Worm (Caenorhabditis elegans) whole organism, L2 larva: Measurements from ENCODE around the gene T12B3.3.
"Not testable (repeated sequence)": the region's sequence is repeated elsewhere in the genome, so short reads cannot be mapped to it uniquely, and the experiment has no call there.

Experiments used
- F13H6.1 ChIP-seq: sonication (generic microtip); optimal IDR thresholded peaks from 2 replicates; lab custom pipeline; 2016; ENCODE audit warnings: missing genetic modification characterization, missing compliant biosample characterization
- ZK546.5 ChIP-seq: sonication (generic microtip); optimal IDR thresholded peaks from 2 replicates; lab custom pipeline; 2017; ENCODE audit warnings: missing biosample characterization, missing genetic modification characterization
- alr-1 ChIP-seq: fragments of 150-350 bp; optimal IDR thresholded peaks from 2 replicates; lab custom pipeline; 2014; ENCODE audit warnings: missing biosample characterization, missing genetic modification characterization
- aly-2 ChIP-seq: fragments of 150-350 bp; optimal IDR thresholded peaks from 2 replicates; lab custom pipeline; 2014; ENCODE audit warnings: missing biosample characterization, missing genetic modification characterization
- ama-1 ChIP-seq: fragments of 150-350 bp; optimal IDR thresholded peaks from 2 replicates; lab custom pipeline; 2018; ENCODE audit warnings: inconsistent platforms
- blmp-1 ChIP-seq: sonication (generic microtip); optimal IDR thresholded peaks from 2 replicates; lab custom pipeline; 2017; ENCODE audit warnings: missing genetic modification characterization, mild to moderate bottlenecking, missing compliant biosample characterization, antibody characterized with exemption, moderate library complexity; ENCODE audit not compliant: insufficient read depth
- ceh-16 ChIP-seq: fragments of 150-350 bp; optimal IDR thresholded peaks from 2 replicates; lab custom pipeline; 2014; ENCODE audit warnings: missing biosample characterization, missing genetic modification characterization
- ceh-82 ChIP-seq: fragments of 150-350 bp; optimal IDR thresholded peaks from 2 replicates; lab custom pipeline; 2014; ENCODE audit warnings: missing biosample characterization, missing genetic modification characterization
- crh-2 ChIP-seq: sonication (generic microtip); optimal IDR thresholded peaks from 2 replicates; lab custom pipeline; 2017; ENCODE audit warnings: missing biosample characterization, missing genetic modification characterization
- dmd-4 ChIP-seq: sonication (generic microtip); optimal IDR thresholded peaks from 2 replicates; lab custom pipeline; 2017; ENCODE audit warnings: missing biosample characterization, missing genetic modification characterization
- elt-1 ChIP-seq: fragments of 150-350 bp; optimal IDR thresholded peaks from 2 replicates; lab custom pipeline; 2014; ENCODE audit warnings: missing biosample characterization, missing genetic modification characterization
- elt-3 ChIP-seq: sonication (generic microtip); optimal IDR thresholded peaks from 2 replicates; lab custom pipeline; 2017; ENCODE audit warnings: missing biosample characterization, missing genetic modification characterization
- fos-1 ChIP-seq: fragments of 150-350 bp; optimal IDR thresholded peaks from 2 replicates; lab custom pipeline; 2014; ENCODE audit warnings: missing biosample characterization, missing genetic modification characterization
- gmeb-1 ChIP-seq: fragments of 150-350 bp; optimal IDR thresholded peaks from 2 replicates; lab custom pipeline; 2014; ENCODE audit warnings: missing biosample characterization, missing genetic modification characterization
- lin-11 ChIP-seq: fragments of 150-350 bp; sonication (generic microtip); optimal IDR thresholded peaks from 2 replicates; lab custom pipeline; 2014; ENCODE audit warnings: missing biosample characterization, missing genetic modification characterization, inconsistent platforms, mixed read lengths
- lsy-2 ChIP-seq, 2 experiments: fragments of 150-350 bp in 1 of 2; sonication (generic microtip) in 1 of 2; optimal IDR thresholded peaks; 2 replicates each; lab custom pipeline; 2014 to 2017; ENCODE audit warnings: missing biosample characterization in 2 of 2, missing genetic modification characterization in 2 of 2
- mab-5 ChIP-seq: fragments of 150-350 bp; optimal IDR thresholded peaks from 2 replicates; lab custom pipeline; 2014; ENCODE audit warnings: missing biosample characterization, missing genetic modification characterization
- mbf-1 ChIP-seq: sonication (generic microtip); optimal IDR thresholded peaks from 2 replicates; lab custom pipeline; 2017; ENCODE audit warnings: missing biosample characterization, missing genetic modification characterization
- nhr-10 ChIP-seq: sonication (generic microtip); optimal IDR thresholded peaks from 2 replicates; lab custom pipeline; 2017; ENCODE audit warnings: missing biosample characterization, missing genetic modification characterization
- nhr-11 ChIP-seq: fragments of 150-350 bp; optimal IDR thresholded peaks from 2 replicates; lab custom pipeline; 2014; ENCODE audit warnings: missing biosample characterization, missing genetic modification characterization
- nhr-12 ChIP-seq: fragments of 150-350 bp; optimal IDR thresholded peaks from 2 replicates; lab custom pipeline; 2014; ENCODE audit warnings: missing biosample characterization, missing genetic modification characterization
- nhr-129 ChIP-seq: fragments of 150-350 bp; optimal IDR thresholded peaks from 2 replicates; lab custom pipeline; 2014; ENCODE audit warnings: missing biosample characterization, missing genetic modification characterization
- nhr-21 ChIP-seq: fragments of 150-350 bp; optimal IDR thresholded peaks from 2 replicates; lab custom pipeline; 2014; ENCODE audit warnings: missing biosample characterization, missing genetic modification characterization
- nhr-23 ChIP-seq: fragments of 150-350 bp; optimal IDR thresholded peaks from 2 replicates; lab custom pipeline; 2014; ENCODE audit warnings: missing biosample characterization, missing genetic modification reagents, missing genetic modification characterization
- nhr-25 ChIP-seq: fragments of 150-350 bp; sonication (generic microtip); optimal IDR thresholded peaks from 3 replicates; lab custom pipeline; 2014; ENCODE audit warnings: missing biosample characterization, missing genetic modification characterization
- nhr-77 ChIP-seq: fragments of 150-350 bp; optimal IDR thresholded peaks from 2 replicates; lab custom pipeline; 2014; ENCODE audit warnings: missing biosample characterization, missing genetic modification characterization
- peb-1 ChIP-seq: fragments of 150-350 bp; optimal IDR thresholded peaks from 2 replicates; lab custom pipeline; 2014; ENCODE audit warnings: missing biosample characterization, missing genetic modification characterization
- sem-4 ChIP-seq: fragments of 150-350 bp; optimal IDR thresholded peaks from 2 replicates; lab custom pipeline; 2014; ENCODE audit warnings: missing biosample characterization, missing genetic modification reagents, missing genetic modification characterization
- skn-1 ChIP-seq: sonication (generic microtip); optimal IDR thresholded peaks from 2 replicates; lab custom pipeline; 2017; ENCODE audit warnings: missing biosample characterization, missing genetic modification characterization
- sma-9 ChIP-seq, 2 experiments: fragments of 150-350 bp in 1 of 2; sonication (generic microtip) in 1 of 2; optimal IDR thresholded peaks; 2 replicates each; lab custom pipeline; 2014 to 2016; ENCODE audit warnings: missing genetic modification characterization in 2 of 2, mild to moderate bottlenecking in 1 of 2, missing biosample characterization in 1 of 2, missing compliant biosample characterization in 1 of 2, missing genetic modification reagents in 1 of 2, moderate library complexity in 1 of 2
- snpc-4 ChIP-seq: fragments of 150-350 bp; optimal IDR thresholded peaks from 2 replicates; lab custom pipeline; 2014; ENCODE audit warnings: missing biosample characterization, missing genetic modification characterization
- unc-39 ChIP-seq: fragments of 150-350 bp; optimal IDR thresholded peaks from 2 replicates; lab custom pipeline; 2014; ENCODE audit warnings: missing biosample characterization, missing genetic modification characterization
- unc-55 ChIP-seq: fragments of 150-350 bp; sonication (generic microtip); optimal IDR thresholded peaks from 3 replicates; lab custom pipeline; 2014; ENCODE audit warnings: missing biosample characterization, missing genetic modification reagents, missing genetic modification characterization
- zag-1 ChIP-seq: fragments of 150-350 bp; optimal IDR thresholded peaks from 2 replicates; lab custom pipeline; 2014; ENCODE audit warnings: missing biosample characterization, missing genetic modification characterization
- ztf-1 ChIP-seq: fragments of 200-800 bp; sonication (Bioruptor generic); conservative IDR thresholded peaks from 2 replicates; pipeline ENCODE4 v1.3.6; 2022; ENCODE audit warnings: missing genetic modification characterization, missing compliant biosample characterization
- ztf-11 ChIP-seq: sonication (generic microtip); optimal IDR thresholded peaks from 2 replicates; lab custom pipeline; 2017; ENCODE audit warnings: missing biosample characterization, missing genetic modification characterization
- ztf-4 ChIP-seq: fragments of 150-350 bp; optimal IDR thresholded peaks from 2 replicates; lab custom pipeline; 2014; ENCODE audit warnings: missing biosample characterization, missing genetic modification characterization

Gene T12B3.3

DNA sequence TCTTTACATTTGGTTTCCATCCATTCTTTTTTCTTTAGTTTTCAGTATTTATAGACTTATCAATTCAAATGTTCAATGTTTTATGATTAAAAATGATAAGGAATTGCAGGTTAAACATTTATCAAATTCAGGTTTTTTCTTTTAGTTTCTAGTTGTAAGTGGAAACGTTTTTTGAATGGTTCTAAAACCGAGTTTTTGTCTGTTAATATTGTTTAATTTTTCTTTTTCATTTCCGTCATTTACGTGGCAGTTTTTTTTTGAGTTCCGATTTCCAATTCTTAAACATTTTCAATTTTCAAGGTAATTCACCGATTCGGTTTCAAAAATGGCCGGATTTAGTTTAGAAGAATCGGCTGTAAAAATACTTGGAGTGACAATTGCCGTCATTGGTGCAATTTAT lies at the start of gene T12B3.3:
Gene T12B3.3 (plus strand): TSS at position 301 of the 400 bp plus-strand sequence.
- not testable (repeated sequence) for TF ChIP-seq unc-55 (GFP tag; lab: Kevin White, UChicago); nhr-77 (tag; lab: Kevin White, UChicago); nhr-11 (tag; lab: Kevin White, UChicago)

DNA sequence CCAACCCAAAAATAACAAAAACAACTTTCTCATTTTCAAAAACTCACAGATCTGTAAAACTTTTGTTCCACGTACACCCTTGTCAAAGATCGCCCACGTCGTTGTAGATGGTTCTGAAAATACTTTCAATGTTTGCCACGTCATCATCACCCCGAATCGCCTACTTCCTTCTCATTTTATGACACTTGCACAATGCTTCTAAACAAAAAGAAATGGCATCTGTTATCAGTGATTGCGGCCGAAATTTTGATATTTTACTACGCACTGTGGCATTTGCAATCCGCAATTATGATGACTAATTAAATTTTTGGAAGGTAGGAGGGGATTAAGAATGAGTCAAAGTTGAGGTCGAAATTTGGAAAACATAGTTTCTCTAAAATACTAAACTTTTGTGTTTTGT lies 49.2 kb upstream of the T12B3.3 start:
- no peak for TF ChIP-seq elt-3 (tag; lab: Kevin White, UChicago)
- peak; percentile 76 for TF ChIP-seq crh-2 (tag; lab: Kevin White, UChicago)
- TF ChIP-seq fos-1 (tag; lab: Kevin White, UChicago), result peak; percentile 96

DNA sequence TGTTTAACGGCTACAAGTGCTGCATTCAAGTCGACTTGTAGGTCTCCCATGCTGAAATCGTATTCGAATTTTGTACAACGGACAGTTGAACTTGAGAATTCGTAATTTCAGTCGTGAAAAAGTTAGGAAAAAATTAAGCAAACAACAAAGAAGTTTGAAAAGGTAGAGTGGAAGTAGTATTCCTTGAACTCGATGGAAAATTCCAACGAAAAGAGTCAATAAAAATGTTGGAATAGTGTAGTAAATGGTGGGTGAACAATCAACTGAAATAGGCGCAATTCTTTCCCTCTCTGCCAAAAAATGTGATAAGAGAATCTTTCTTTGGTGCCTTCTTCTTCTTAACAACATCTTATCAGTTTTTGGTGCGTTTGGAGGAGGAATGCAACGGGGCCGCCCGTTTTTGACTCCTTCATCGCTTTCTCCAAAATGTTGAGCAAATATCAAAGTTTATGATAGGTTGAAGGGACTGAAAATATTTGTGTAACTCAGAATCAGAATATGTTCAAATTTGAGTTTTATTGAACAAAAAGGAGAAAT lies 48.3 kb upstream of the T12B3.3 start, which contains the start of gene ifo-1:
Gene ifo-1 (minus strand): TSS at position 51 of the 537 bp plus-strand sequence.
- TF ChIP-seq gmeb-1 (peak; percentile 35), sma-9 (GFP tag; optimal IDR thresholded peaks at IDR 0.05; lab: Kevin White, UChicago) (peak; percentile 29), sma-9 (tag; optimal IDR thresholded peaks at IDR 0.05; lab: Kevin White, UChicago) (no peak), skn-1 (no peak), fos-1 (tag; lab: Kevin White, UChicago) (peak; percentile 98), lsy-2 (tag; optimal IDR thresholded peaks at IDR 0.05; lab: Kevin White, UChicago) (no peak), crh-2 (tag; lab: Kevin White, UChicago) (peak; percentile 62)

DNA sequence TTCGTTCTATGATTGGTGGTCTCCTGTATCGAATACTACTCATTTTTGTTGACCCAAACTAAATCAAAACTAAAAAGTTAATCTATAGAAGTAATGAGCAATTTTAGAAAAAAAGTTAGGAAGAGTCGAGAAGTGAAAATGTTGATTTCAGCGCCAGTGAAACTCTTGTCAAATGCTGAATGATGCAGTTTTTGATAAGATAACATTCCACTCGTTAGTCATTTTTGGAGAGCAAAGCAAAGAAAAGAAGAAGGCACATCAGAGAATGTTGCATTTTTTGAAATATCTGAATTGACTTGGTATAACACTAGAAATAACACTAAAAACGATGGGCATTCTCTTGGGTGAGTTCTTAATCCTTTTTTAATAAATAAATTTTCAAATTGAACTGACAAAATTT lies 46.0 kb upstream of the T12B3.3 start, which contains the start of gene sqst-2:
Gene sqst-2 (minus strand): TSS at position 58 of the 400 bp plus-strand sequence.
- TF ChIP-seq fos-1 (tag; lab: Kevin White, UChicago) (peak; percentile 89), unc-55 (GFP tag; lab: Kevin White, UChicago) (no peak), nhr-11 (tag; lab: Kevin White, UChicago) (no peak)

DNA sequence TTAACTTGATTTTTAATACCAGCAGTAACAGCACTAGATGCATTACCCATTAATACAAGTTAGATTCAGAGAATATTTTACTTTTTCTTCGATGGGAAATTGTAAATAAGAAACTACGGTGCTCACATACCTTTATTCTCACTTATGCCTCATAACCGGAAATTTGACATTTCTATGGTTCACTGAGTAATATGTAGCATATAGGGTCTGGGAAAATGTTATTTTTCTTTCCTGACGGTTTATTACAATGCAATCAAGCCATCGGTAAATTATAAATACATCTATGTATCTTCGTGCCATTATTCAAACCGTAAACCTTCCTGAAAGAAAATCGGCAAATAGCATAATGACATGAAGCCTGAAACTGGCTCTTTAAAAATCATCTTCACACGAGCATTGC lies 42.3 kb upstream of the T12B3.3 start, which contains the start of gene ocr-4:
Gene ocr-4 (minus strand): TSS at position 101 of the 400 bp plus-strand sequence.
- no peak for TF ChIP-seq blmp-1 (tag; lab: Kevin White, UChicago)
- TF ChIP-seq dmd-4 (tag; lab: Kevin White, UChicago), result no peak
- TF ChIP-seq lsy-2 (tag; optimal IDR thresholded peaks at IDR 0.05; lab: Kevin White, UChicago), result no peak
- no peak for TF ChIP-seq nhr-129
- TF ChIP-seq lin-11, result no peak
- TF ChIP-seq skn-1, result no peak
- TF ChIP-seq aly-2 (tag; lab: Kevin White, UChicago), result no peak
- TF ChIP-seq unc-39 (tag; lab: Kevin White, UChicago), result no peak
- no peak for TF ChIP-seq sma-9 (GFP tag; optimal IDR thresholded peaks at IDR 0.05; lab: Kevin White, UChicago)
- no peak for TF ChIP-seq sma-9 (tag; optimal IDR thresholded peaks at IDR 0.05; lab: Kevin White, UChicago)
- TF ChIP-seq nhr-10 (tag; lab: Kevin White, UChicago), result no peak
- no peak for TF ChIP-seq F13H6.1 (tag; lab: Kevin White, UChicago)
- no peak for TF ChIP-seq ztf-11 (tag; lab: Kevin White, UChicago)
- TF ChIP-seq peb-1, result no peak
- TF ChIP-seq ama-1 (lab: Kevin White, UChicago), result no peak
- TF ChIP-seq nhr-21, result no peak
- no peak for TF ChIP-seq ceh-16 (tag; lab: Kevin White, UChicago)
- TF ChIP-seq ztf-1 (GFP tag; lab: Robert Waterston, UW), result no peak
- TF ChIP-seq ztf-4, result no peak
- TF ChIP-seq crh-2 (tag; lab: Kevin White, UChicago), result no peak
- TF ChIP-seq zag-1 (tag; lab: Kevin White, UChicago), result no peak

DNA sequence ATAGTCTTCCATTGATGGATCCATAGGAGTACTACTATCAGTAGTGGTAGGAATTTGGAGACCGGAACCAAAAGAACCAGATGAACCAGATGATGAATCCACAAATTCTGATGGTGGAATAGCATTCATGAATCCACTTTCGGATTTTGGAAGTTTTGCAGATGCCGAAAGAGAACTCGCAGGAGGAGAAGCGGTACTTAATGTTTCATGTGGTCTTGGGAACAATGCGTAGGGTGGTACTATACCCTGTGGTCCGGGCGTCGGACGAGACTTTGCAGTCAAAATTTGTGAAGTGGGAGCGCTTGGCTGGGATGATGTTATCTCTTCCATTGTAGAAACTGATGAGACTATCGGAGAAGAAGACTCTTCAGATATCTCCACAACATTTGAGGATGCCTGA lies 36.9 kb upstream of the T12B3.3 start:
- TF ChIP-seq elt-1 (no peak), snpc-4 (tag; lab: Kevin White, UChicago) (no peak), aly-2 (tag; lab: Kevin White, UChicago) (no peak), peb-1 (no peak), crh-2 (tag; lab: Kevin White, UChicago) (no peak), zag-1 (tag; lab: Kevin White, UChicago) (no peak), elt-3 (tag; lab: Kevin White, UChicago) (no peak), lin-11 (no peak), nhr-11 (tag; lab: Kevin White, UChicago) (no peak)

DNA sequence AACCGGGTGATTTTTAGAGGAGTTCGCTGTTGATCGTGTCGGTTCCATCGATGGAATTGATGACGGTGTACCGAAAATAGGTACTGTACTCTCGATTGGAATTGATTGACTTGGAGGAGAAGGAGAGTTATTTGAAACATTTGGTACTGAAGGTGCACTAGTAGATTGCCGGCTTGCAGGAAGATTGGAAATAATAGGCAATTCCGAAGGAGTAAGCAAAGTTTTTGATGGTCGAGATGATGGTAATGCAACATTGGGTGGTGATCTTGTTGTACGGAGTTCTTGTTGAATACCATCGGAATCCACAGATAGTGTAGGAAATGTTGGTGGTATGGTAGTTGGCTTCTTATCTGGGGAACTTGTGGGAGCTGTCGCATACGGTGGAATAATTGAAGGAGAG lies 35.9 kb upstream of the T12B3.3 start:
- no peak for TF ChIP-seq nhr-11 (tag; lab: Kevin White, UChicago)
- TF ChIP-seq aly-2 (tag; lab: Kevin White, UChicago), result no peak
- no peak for TF ChIP-seq unc-55 (GFP tag; lab: Kevin White, UChicago)
- no peak for TF ChIP-seq nhr-12 (tag; lab: Kevin White, UChicago)
- no peak for TF ChIP-seq ZK546.5 (tag; lab: Kevin White, UChicago)
- no peak for TF ChIP-seq nhr-77 (tag; lab: Kevin White, UChicago)
- no peak for TF ChIP-seq snpc-4 (tag; lab: Kevin White, UChicago)
- TF ChIP-seq ztf-11 (tag; lab: Kevin White, UChicago), result no peak
- TF ChIP-seq elt-3 (tag; lab: Kevin White, UChicago), result no peak
- TF ChIP-seq mbf-1 (tag; lab: Kevin White, UChicago), result no peak
- no peak for TF ChIP-seq mab-5 (tag; lab: Kevin White, UChicago)
- no peak for TF ChIP-seq alr-1 (tag; lab: Kevin White, UChicago)
- no peak for TF ChIP-seq sem-4 (tag; lab: Kevin White, UChicago)
- TF ChIP-seq fos-1 (tag; lab: Kevin White, UChicago), result no peak
- no peak for TF ChIP-seq ceh-82 (tag; lab: Kevin White, UChicago)
- TF ChIP-seq nhr-23 (tag; lab: Kevin White, UChicago), result no peak
- no peak for TF ChIP-seq gmeb-1
- TF ChIP-seq ztf-4, result no peak
- no peak for TF ChIP-seq ama-1 (lab: Kevin White, UChicago)
- no peak for TF ChIP-seq nhr-25 (tag; lab: Kevin White, UChicago)
